Fruit fly (Drosophila melanogaster) whole organism, embryonic: Measurements from ENCODE around the gene CG33191.
A peak's percentile ranks its signal among the peaks of the same experiment; 100 is the strongest.

ENCODE experiments used
- CG10321 ChIP-seq: fragments of 200-800 bp; sonication (Bioruptor generic); IDR thresholded peaks from 2 replicates; pipeline ENCODE4 v1.3.6; 2022; ENCODE audit warnings: missing biosample characterization, missing genetic modification characterization
- CG11093 ChIP-seq: fragments of 200-800 bp; sonication (Bioruptor generic); IDR thresholded peaks from 3 replicates; pipeline ENCODE4 v1.3.6; 2022; ENCODE audit warnings: missing biosample characterization, missing genetic modification characterization
- CG12071 ChIP-seq: fragments of 200-800 bp; sonication (Bioruptor generic); optimal IDR thresholded peaks from 3 replicates; lab custom pipeline; 2018; ENCODE audit warnings: missing biosample characterization, mild to moderate bottlenecking, missing genetic modification characterization
- CG12155 ChIP-seq: fragments of 200-800 bp; sonication (Bioruptor generic); optimal IDR thresholded peaks from 3 replicates; lab custom pipeline; 2016; ENCODE audit warnings: missing biosample characterization, missing genetic modification characterization
- CG1233 ChIP-seq: fragments of 200-800 bp; sonication (Bioruptor generic); optimal IDR thresholded peaks from 4 replicates; lab custom pipeline; 2018; ENCODE audit warnings: missing biosample characterization, mild to moderate bottlenecking, missing genetic modification characterization
- CG13624 ChIP-seq: fragments of 200-800 bp; sonication (Bioruptor generic); optimal IDR thresholded peaks from 2 replicates; lab custom pipeline; 2016; ENCODE audit warnings: missing biosample characterization, missing genetic modification characterization
- CG15479 ChIP-seq: fragments of 200-800 bp; sonication (Bioruptor generic); optimal IDR thresholded peaks from 3 replicates; lab custom pipeline; 2019; ENCODE audit warnings: missing biosample characterization, mild to moderate bottlenecking, missing genetic modification characterization, moderate library complexity
- CG1647 ChIP-seq: fragments of 200-800 bp; sonication (Bioruptor generic); optimal IDR thresholded peaks from 3 replicates; lab custom pipeline; 2016; ENCODE audit warnings: missing biosample characterization, missing genetic modification characterization
- CG17568 ChIP-seq: fragments of 200-800 bp; sonication (Bioruptor generic); optimal IDR thresholded peaks from 2 replicates; lab custom pipeline; 2018; ENCODE audit warnings: missing biosample characterization, mild to moderate bottlenecking, missing genetic modification characterization, moderate library complexity
- CG18262 ChIP-seq: fragments of 200-800 bp; optimal IDR thresholded peaks from 3 replicates; lab custom pipeline; 2019; ENCODE audit warnings: missing biosample characterization, mild to moderate bottlenecking, missing genetic modification characterization, moderate library complexity
- CG1832 ChIP-seq: fragments of 200-800 bp; sonication (Bioruptor generic); optimal IDR thresholded peaks from 2 replicates; lab custom pipeline; 2017; ENCODE audit warnings: missing biosample characterization, mild to moderate bottlenecking, missing genetic modification characterization, inconsistent platforms
- CG2199 ChIP-seq: fragments of 200-800 bp; sonication (Bioruptor generic); IDR thresholded peaks from 3 replicates; pipeline ENCODE4 v1.3.6; 2022; ENCODE audit warnings: missing biosample characterization, missing genetic modification characterization
- CG3065 ChIP-seq: fragments of 200-800 bp; sonication (Bioruptor generic); optimal IDR thresholded peaks from 2 replicates; lab custom pipeline; 2016; ENCODE audit warnings: missing biosample characterization, missing genetic modification characterization
- CG31224 ChIP-seq: fragments of 200-800 bp; sonication (Bioruptor generic); IDR thresholded peaks from 2 replicates; pipeline ENCODE4 v1.3.6; 2022; ENCODE audit warnings: missing biosample characterization, missing genetic modification characterization
- CG4424 ChIP-seq: fragments of 200-800 bp; sonication (Bioruptor generic); optimal IDR thresholded peaks from 3 replicates; lab custom pipeline; 2016; ENCODE audit warnings: missing biosample characterization, missing genetic modification characterization
- CG8089 ChIP-seq: fragments of 200-800 bp; sonication (Bioruptor generic); optimal IDR thresholded peaks from 3 replicates; lab custom pipeline; 2016; ENCODE audit warnings: missing biosample characterization, missing genetic modification characterization
- CG8281 ChIP-seq: fragments of 200-800 bp; sonication (Bioruptor generic); optimal IDR thresholded peaks from 2 replicates; lab custom pipeline; 2018; ENCODE audit warnings: missing biosample characterization, mild to moderate bottlenecking, missing genetic modification characterization, moderate library complexity
- CG8924 ChIP-seq: fragments of 200-800 bp; optimal IDR thresholded peaks from 3 replicates; lab custom pipeline; 2019; ENCODE audit warnings: missing biosample characterization, mild to moderate bottlenecking, missing genetic modification characterization, moderate library complexity
- CG9817 ChIP-seq: fragments of 200-800 bp; sonication (Bioruptor generic); optimal IDR thresholded peaks from 2 replicates; lab custom pipeline; 2018; ENCODE audit warnings: missing biosample characterization, mild to moderate bottlenecking, missing genetic modification characterization, moderate library complexity
- CkIIα-i1 ChIP-seq: fragments of 200-800 bp; sonication (Bioruptor generic); IDR thresholded peaks from 2 replicates; pipeline ENCODE4 v1.3.6; 2022; ENCODE audit warnings: missing biosample characterization, missing genetic modification characterization
- Dref ChIP-seq: fragments of 200-800 bp; sonication (Bioruptor generic); IDR thresholded peaks from 2 replicates; pipeline ENCODE4 v1.3.6; 2022; ENCODE audit warnings: missing biosample characterization, missing genetic modification characterization
- HLH54F ChIP-seq: fragments of 200-800 bp; sonication (Bioruptor generic); optimal IDR thresholded peaks from 3 replicates; lab custom pipeline; 2016; ENCODE audit warnings: missing biosample characterization, missing genetic modification characterization
- Hr51 ChIP-seq, 2 experiments: fragments of 200-800 bp; sonication (Bioruptor generic); optimal IDR thresholded peaks; 2 replicates in 1 of 2; 3 replicates in 1 of 2; lab custom pipeline; 2016 to 2018; ENCODE audit warnings: missing biosample characterization in 2 of 2, missing genetic modification characterization in 2 of 2, mild to moderate bottlenecking in 1 of 2, moderate library complexity in 1 of 2
- Myb ChIP-seq: fragments of 200-800 bp; sonication (Bioruptor generic); optimal IDR thresholded peaks from 2 replicates; lab custom pipeline; 2016; ENCODE audit warnings: missing biosample characterization, missing genetic modification characterization
- Nf-YC ChIP-seq: fragments of 200-800 bp; optimal IDR thresholded peaks from 3 replicates; lab custom pipeline; 2019; ENCODE audit warnings: missing biosample characterization, mild to moderate bottlenecking, missing genetic modification characterization, moderate library complexity
- Sox100B ChIP-seq: fragments of 200-800 bp; sonication (Bioruptor generic); optimal IDR thresholded peaks from 3 replicates; lab custom pipeline; 2018; ENCODE audit warnings: missing biosample characterization, mild to moderate bottlenecking, missing genetic modification characterization
- cas ChIP-seq: fragments of 200-800 bp; sonication (Bioruptor generic); IDR thresholded peaks from 2 replicates; pipeline ENCODE4 v1.3.6; 2022; ENCODE audit warnings: missing biosample characterization, missing genetic modification characterization
- ci ChIP-seq: fragments of 200-800 bp; sonication (Bioruptor generic); IDR thresholded peaks from 3 replicates; pipeline ENCODE4 v1.3.6; 2022; ENCODE audit warnings: missing biosample characterization, missing genetic modification characterization
- crp ChIP-seq, 2 experiments: fragments of 200-800 bp; sonication (Bioruptor generic); optimal IDR thresholded peaks; 2 replicates in 1 of 2; 3 replicates in 1 of 2; lab custom pipeline; 2017; ENCODE audit warnings: missing biosample characterization in 2 of 2, missing genetic modification characterization in 2 of 2, mild to moderate bottlenecking in 1 of 2, moderate library complexity in 1 of 2
- cwo ChIP-seq: fragments of 200-800 bp; sonication (Bioruptor generic); optimal IDR thresholded peaks from 3 replicates; lab custom pipeline; 2017; ENCODE audit warnings: missing biosample characterization, missing genetic modification characterization, mild to moderate bottlenecking, moderate library complexity, missing genetic modification reagents
- en ChIP-seq: fragments of 200-800 bp; sonication (Bioruptor generic); optimal IDR thresholded peaks from 2 replicates; lab custom pipeline; 2016; ENCODE audit warnings: missing biosample characterization, missing genetic modification characterization
- ewg ChIP-seq: fragments of 200-800 bp; sonication (Bioruptor generic); optimal IDR thresholded peaks from 3 replicates; lab custom pipeline; 2017; ENCODE audit warnings: mild to moderate bottlenecking, missing biosample characterization, missing genetic modification reagents, missing genetic modification characterization
- h ChIP-seq: fragments of >200 bp; optimal IDR thresholded peaks from 2 replicates; lab custom pipeline; 2017
- her ChIP-seq: fragments of 200-800 bp; sonication (Bioruptor generic); optimal IDR thresholded peaks from 2 replicates; lab custom pipeline; 2016; ENCODE audit warnings: missing biosample characterization, missing genetic modification characterization
- kay ChIP-seq: fragments of 200-800 bp; sonication (Bioruptor generic); optimal IDR thresholded peaks from 2 replicates; lab custom pipeline; 2016; ENCODE audit warnings: missing biosample characterization, missing genetic modification characterization
- lola ChIP-seq, 3 experiments: fragments of >200 bp in 2 of 3; fragments of 200-800 bp in 1 of 3; sonication (Bioruptor generic) in 1 of 3; optimal IDR thresholded peaks; 2 replicates each; lab custom pipeline; 2017 to 2019; ENCODE audit warnings: missing biosample characterization in 3 of 3, missing genetic modification characterization in 3 of 3, mild to moderate bottlenecking in 1 of 3, moderate library complexity in 1 of 3
- mld ChIP-seq: fragments of 200-800 bp; sonication (Bioruptor generic); IDR thresholded peaks from 3 replicates; pipeline ENCODE4 v1.3.6; 2022; ENCODE audit warnings: missing biosample characterization, missing genetic modification characterization; ENCODE audit not compliant: partially characterized antibody
- nmo ChIP-seq: fragments of 200-800 bp; sonication (Bioruptor generic); optimal IDR thresholded peaks from 2 replicates; lab custom pipeline; 2018; ENCODE audit warnings: missing biosample characterization, mild to moderate bottlenecking, missing genetic modification characterization, moderate library complexity
- onecut ChIP-seq: fragments of 200-800 bp; sonication (Bioruptor generic); IDR thresholded peaks from 2 replicates; pipeline ENCODE4 v1.3.6; 2022; ENCODE audit warnings: missing biosample characterization, missing genetic modification characterization
- p53 ChIP-seq: fragments of 200-800 bp; sonication (Bioruptor generic); optimal IDR thresholded peaks from 2 replicates; lab custom pipeline; 2016; ENCODE audit warnings: missing biosample characterization, missing genetic modification characterization
- peb ChIP-seq: fragments of 200-800 bp; sonication (Bioruptor generic); IDR thresholded peaks from 2 replicates; pipeline ENCODE4 v1.3.6; 2022; ENCODE audit warnings: missing biosample characterization, missing genetic modification characterization
- salm ChIP-seq: fragments of 200-800 bp; sonication (Bioruptor generic); optimal IDR thresholded peaks from 2 replicates; lab custom pipeline; 2018; ENCODE audit warnings: missing biosample characterization, mild to moderate bottlenecking, missing genetic modification characterization
- slbo ChIP-seq: fragments of 200-800 bp; sonication (Bioruptor generic); IDR thresholded peaks from 2 replicates; pipeline ENCODE4 v1.3.6; 2022; ENCODE audit warnings: missing biosample characterization, missing genetic modification characterization
- slp2 ChIP-seq: fragments of 200-800 bp; sonication (Bioruptor generic); optimal IDR thresholded peaks from 2 replicates; lab custom pipeline; 2016; ENCODE audit warnings: missing biosample characterization, missing genetic modification characterization
- ssp ChIP-seq: fragments of 200-800 bp; sonication (Bioruptor generic); IDR thresholded peaks from 2 replicates; pipeline ENCODE4 v1.3.6; 2022; ENCODE audit warnings: missing biosample characterization, missing genetic modification characterization
- tin ChIP-seq: fragments of 200-800 bp; sonication (Bioruptor generic); optimal IDR thresholded peaks from 3 replicates; lab custom pipeline; 2016; ENCODE audit warnings: missing biosample characterization, missing genetic modification characterization
- trh ChIP-seq: fragments of 200-800 bp; sonication (Bioruptor generic); optimal IDR thresholded peaks from 2 replicates; lab custom pipeline; 2016; ENCODE audit warnings: missing biosample characterization, missing genetic modification characterization
- ttk ChIP-seq: fragments of 200-800 bp; sonication (Bioruptor generic); IDR thresholded peaks from 2 replicates; pipeline ENCODE4 v2.1.2; 2022; ENCODE audit warnings: missing biosample characterization, missing genetic modification characterization
- z ChIP-seq: fragments of 200-800 bp; sonication (Bioruptor generic); IDR thresholded peaks from 3 replicates; pipeline ENCODE4 v1.3.6; 2022; ENCODE audit warnings: missing biosample characterization, missing genetic modification characterization
- zf30C ChIP-seq: fragments of 200-800 bp; sonication (Bioruptor generic); optimal IDR thresholded peaks from 3 replicates; lab custom pipeline; 2018; ENCODE audit warnings: missing biosample characterization, mild to moderate bottlenecking, missing genetic modification characterization

Gene CG33191

dm6 chr3R:8747134-8747870, 32.4 kb downstream of the CG33191 start, which contains the start of the genes CG9801 and Nasp (continued):
- peak in 1 of 2 experiments; percentile 18 for TF ChIP-seq Hr51 (GFP tag; optimal IDR thresholded peaks at IDR 0.05; lab: Kevin White, UChicago)
- TF ChIP-seq CG12155 (GFP tag; lab: Kevin White, UChicago) = peak; percentile 20
- peak; percentile 20 for TF ChIP-seq Nf-YC (tag; lab: Kevin White, UChicago)
- TF ChIP-seq ttk (GFP tag; lab: Robert Waterston, UW) = peak; percentile 22; the same call in 1 of the 2 replicates
- 0 out of 2 replicates have a peak, but pooled peaks have one; percentile 18 for TF ChIP-seq CG31224 (GFP tag; lab: Robert Waterston, UW)
- no peak for TF ChIP-seq CG15479
- TF ChIP-seq CG8281 (tag; lab: Kevin White, UChicago) = no peak
- no peak for TF ChIP-seq CG1233 (GFP tag; lab: Kevin White, UChicago)
- TF ChIP-seq CG8924 = peak; percentile 37
- TF ChIP-seq p53 = peak; percentile 81
- peak; percentile 84 for TF ChIP-seq Myb
- peak; percentile 31; the same call in 1 of the 2 replicates for TF ChIP-seq slbo
- TF ChIP-seq kay (GFP tag; lab: Kevin White, UChicago) = peak; percentile 23
- peak; percentile 31 for TF ChIP-seq CG4424 (GFP tag; lab: Kevin White, UChicago)
- TF ChIP-seq CG12071 (GFP tag; lab: Kevin White, UChicago) = peak; percentile 51
- TF ChIP-seq nmo (GFP tag; lab: Kevin White, UChicago) = peak; percentile 75
- no peak for TF ChIP-seq z
- TF ChIP-seq crp (GFP tag; optimal IDR thresholded peaks at IDR 0.05; lab: Kevin White, UChicago) = peak in 1 of 2 experiments; percentile 16
- TF ChIP-seq CG18262 (tag; lab: Kevin White, UChicago) = no peak
- peak; percentile 45; the same call in 1 of the 2 replicates for TF ChIP-seq ssp (GFP tag; lab: Robert Waterston, UW)
- 0 out of 2 replicates have a peak, but pooled peaks have one; percentile 30 for TF ChIP-seq peb (GFP tag; lab: Robert Waterston, UW)
- no peak for TF ChIP-seq cwo (GFP tag; lab: Kevin White, UChicago)
- TF ChIP-seq CG11093 (GFP tag; lab: Robert Waterston, UW) = no peak
- peak; percentile 31 for TF ChIP-seq onecut (GFP tag; lab: Robert Waterston, UW)
- TF ChIP-seq tin (GFP tag; lab: Kevin White, UChicago) = no peak
- TF ChIP-seq ci (GFP tag; lab: Robert Waterston, UW) = peak; percentile 80
- TF ChIP-seq CG1832 = no peak
- TF ChIP-seq HLH54F (GFP tag; lab: Kevin White, UChicago) = peak; percentile 33
- TF ChIP-seq en (GFP tag; lab: Kevin White, UChicago) = no peak
- TF ChIP-seq Sox100B (GFP tag; lab: Kevin White, UChicago) = no peak
- peak; percentile 44 for TF ChIP-seq slp2 (GFP tag; lab: Kevin White, UChicago)
- no peak for TF ChIP-seq CG3065
- no peak for TF ChIP-seq CG10321 (GFP tag; lab: Robert Waterston, UW)
- TF ChIP-seq her = peak; percentile 39
- TF ChIP-seq ewg (GFP tag; lab: Kevin White, UChicago) = no peak
- no peak for TF ChIP-seq zf30C (GFP tag; lab: Kevin White, UChicago)
- no peak for TF ChIP-seq trh (GFP tag; lab: Kevin White, UChicago)
- peak; percentile 39 for TF ChIP-seq CG13624 (GFP tag; lab: Kevin White, UChicago)
- no peak for TF ChIP-seq h (lab: Kevin White, UChicago)
- peak; percentile 65 for TF ChIP-seq CG2199
- no peak for TF ChIP-seq CG1647 (GFP tag; lab: Kevin White, UChicago)
- no peak for TF ChIP-seq CkIIα-i1 (GFP tag; lab: Robert Waterston, UW)
- TF ChIP-seq mld (GFP tag; lab: Robert Waterston, UW) = peak; percentile 63
- no peak for TF ChIP-seq salm
- TF ChIP-seq CG8089 (GFP tag; lab: Kevin White, UChicago) = no peak
- TF ChIP-seq Dref = peak; percentile 90
- no peak for TF ChIP-seq CG17568 (GFP tag; lab: Kevin White, UChicago)
- TF ChIP-seq CG9817 (tag; lab: Kevin White, UChicago) = peak; percentile 11
- TF ChIP-seq lola (GFP tag; optimal IDR thresholded peaks at IDR 0.05; lab: Kevin White, UChicago) = peak in 1 of 3 experiments; percentile 1
- TF ChIP-seq cas (GFP tag; lab: Robert Waterston, UW) = no peak
